Worm (Caenorhabditis elegans): Measurements from ENCODE around the gene grl-14.
A peak's percentile ranks its signal among the peaks of the same experiment; 100 is the strongest.

grl-14 gene

ce11 chrV:20783642-20784041 is 41.7 kb upstream of the grl-14 start (continued):
- peak; percentile 26; the same call in 1 of the 2 replicates for TF ChIP-seq ztf-25 (GFP tag; IDR thresholded peaks at IDR 0.05)
- no peak for TF ChIP-seq attf-5 (GFP tag; optimal IDR thresholded peaks at IDR 0.05)
- TF ChIP-seq ztf-18 (tag; optimal IDR thresholded peaks at IDR 0.05): no peak
- no peak for TF ChIP-seq hlh-12 (tag; optimal IDR thresholded peaks at IDR 0.05)
- 0 out of 2 replicates have a peak, but pooled peaks have one; percentile 27 for TF ChIP-seq ceh-58 (GFP tag; IDR thresholded peaks at IDR 0.05)
- TF ChIP-seq nhr-179 (tag; optimal IDR thresholded peaks at IDR 0.05): no peak
- no peak for TF ChIP-seq T26A5.8 (tag; optimal IDR thresholded peaks at IDR 0.05)
- no peak for TF ChIP-seq F22D6.2 (tag; optimal IDR thresholded peaks at IDR 0.05)
- no peak for TF ChIP-seq nhr-27 (tag; optimal IDR thresholded peaks at IDR 0.05)
- no peak for TF ChIP-seq dox-1 (GFP tag; IDR thresholded peaks at IDR 0.05)
- no peak for TF ChIP-seq madf-6 (GFP tag; IDR thresholded peaks at IDR 0.05)
- TF ChIP-seq T07F8.4 (tag; optimal IDR thresholded peaks at IDR 0.05): no peak
- TF ChIP-seq ama-1 (optimal IDR thresholded peaks at IDR 0.05): no peak
- TF ChIP-seq ama-1 (GFP tag; optimal IDR thresholded peaks at IDR 0.05): no peak
- TF ChIP-seq let-526 (GFP tag; IDR thresholded peaks at IDR 0.05): no peak
- TF ChIP-seq lir-1 (GFP tag; conservative IDR thresholded peaks at IDR 0.05): no peak
- TF ChIP-seq ztf-26 (tag; optimal IDR thresholded peaks at IDR 0.05): no peak
- no peak for TF ChIP-seq unc-130 (GFP tag; optimal IDR thresholded peaks at IDR 0.05)
- TF ChIP-seq C06A6.2 (GFP tag; conservative IDR thresholded peaks at IDR 0.05): no peak
- no peak for TF ChIP-seq pbrm-1 (GFP tag; IDR thresholded peaks at IDR 0.05)
- TF ChIP-seq Y95B8A.8 (GFP tag; IDR thresholded peaks at IDR 0.05): no peak
- no peak for TF ChIP-seq K11D2.4 (GFP tag; IDR thresholded peaks at IDR 0.05)
- TF ChIP-seq madf-10 (tag; optimal IDR thresholded peaks at IDR 0.05): no peak
- TF ChIP-seq fkh-3 (tag; optimal IDR thresholded peaks at IDR 0.05): no peak
- no peak for TF ChIP-seq sea-2 (GFP tag; IDR thresholded peaks at IDR 0.05)
- TF ChIP-seq F52B5.7 (tag; optimal IDR thresholded peaks at IDR 0.05): peak; percentile 51
- TF ChIP-seq F23B12.7 (tag; optimal IDR thresholded peaks at IDR 0.05; ENCODE audit: insufficient read depth): no peak
- 0 out of 2 replicates have a peak, but pooled peaks have one; percentile 13 for TF ChIP-seq hmg-1.2 (GFP tag; IDR thresholded peaks at IDR 0.05)
- no peak for TF ChIP-seq F55B11.4 (tag; optimal IDR thresholded peaks at IDR 0.05; ENCODE audit: borderline replicate concordance, insufficient read depth)
- no peak for TF ChIP-seq lin-35 (GFP tag; optimal IDR thresholded peaks at IDR 0.05)
- TF ChIP-seq B0336.3 (GFP tag; IDR thresholded peaks at IDR 0.05): peak; percentile 19; the same call in 1 of the 2 replicates
- TF ChIP-seq hsf-1 (GFP tag; IDR thresholded peaks at IDR 0.05): no peak
- TF ChIP-seq ccch-3 (GFP tag; optimal IDR thresholded peaks at IDR 0.05): no peak
- TF ChIP-seq C17E4.6 (GFP tag; IDR thresholded peaks at IDR 0.05): no peak
- TF ChIP-seq mcd-1 (GFP tag; IDR thresholded peaks at IDR 0.05): no peak; the same call in 1 of the 2 replicates
- no peak for TF ChIP-seq snpc-1.3 (tag; optimal IDR thresholded peaks at IDR 0.05; ENCODE audit: insufficient read depth)
- no peak for TF ChIP-seq lin-26 (GFP tag; IDR thresholded peaks at IDR 0.05)
- 0 out of 2 replicates have a peak, but pooled peaks have one; percentile 27 for TF ChIP-seq Y56A3A.18 (GFP tag; IDR thresholded peaks at IDR 0.05)
- TF ChIP-seq cebp-1 (GFP tag; IDR thresholded peaks at IDR 0.05): no peak
- TF ChIP-seq cebp-1 (tag; optimal IDR thresholded peaks at IDR 0.05): peak; percentile 26

All from whole organism, young adult.